Worm (Caenorhabditis elegans) whole organism, midembryonic: ENCODE measurements around the gene hpo-12.

ENCODE experiments used
- flt-1 ChIP-seq: fragments of 200-800 bp; sonication (Bioruptor generic); IDR thresholded peaks from 2 replicates; pipeline ENCODE4 v1.3.6; 2022; ENCODE audit warnings: missing genetic modification characterization, missing compliant biosample characterization
- klf-2 ChIP-seq: fragments of 200-800 bp; sonication (Bioruptor generic); conservative IDR thresholded peaks from 2 replicates; pipeline ENCODE4 v1.3.6; 2022; ENCODE audit warnings: missing genetic modification reagents, missing genetic modification characterization, missing compliant biosample characterization
- ref-1 ChIP-seq: fragments of 200-800 bp; sonication (Bioruptor generic); conservative IDR thresholded peaks from 2 replicates; pipeline ENCODE4 v1.3.6; 2022; ENCODE audit warnings: missing genetic modification reagents, missing genetic modification characterization, missing compliant biosample characterization
- tab-1 ChIP-seq: fragments of 200-800 bp; sonication (Bioruptor generic); IDR thresholded peaks from 2 replicates; pipeline ENCODE4 v1.3.6; 2022; ENCODE audit warnings: missing genetic modification characterization, missing compliant biosample characterization
- ztf-23 ChIP-seq: fragments of 200-800 bp; sonication (Bioruptor generic); IDR thresholded peaks from 2 replicates; pipeline ENCODE4 v1.3.6; 2022; ENCODE audit warnings: missing genetic modification reagents, missing genetic modification characterization, missing compliant biosample characterization

- TF ChIP-seq tab-1 (GFP tag; lab: Robert Waterston, UW) (no peak), ref-1 (GFP tag; lab: Robert Waterston, UW) (no peak), klf-2 (GFP tag; lab: Robert Waterston, UW) (no peak), ztf-23 (GFP tag; lab: Robert Waterston, UW) (no peak), flt-1 (GFP tag; lab: Robert Waterston, UW) (no peak)
These were observed 30.4 kb upstream of the hpo-12 start, which contains the start of gene dnj-26 for ce11 chrIV:12252579-12252978.
